Worm (Caenorhabditis elegans): Measurements from ENCODE around the gene F22F7.7.

DNA sequence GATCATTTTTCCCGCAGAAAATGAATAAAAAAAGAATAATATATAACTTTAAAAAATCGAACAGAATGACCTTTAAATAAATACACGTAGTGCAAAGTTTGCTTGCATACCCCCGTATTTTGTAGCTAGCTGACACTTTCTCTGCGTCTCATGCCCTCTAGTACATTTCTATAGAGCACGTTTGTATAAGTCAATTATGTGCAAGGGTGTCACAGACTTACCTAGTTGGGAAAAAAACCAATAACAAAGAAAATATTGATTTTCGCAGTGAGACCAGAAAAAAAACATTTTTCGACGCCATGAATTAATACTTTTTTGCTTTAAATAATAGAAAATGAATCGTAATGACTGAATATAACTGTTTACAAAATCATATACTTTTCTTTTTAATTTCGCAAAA is 30.5 kb downstream of the F22F7.7 start, which contains the start of gene ckb-4:
- TF ChIP-seq blmp-1 (tag; optimal IDR thresholded peaks at IDR 0.05) (peak; percentile 16), lsy-2 (tag; optimal IDR thresholded peaks at IDR 0.05) (no peak), ceh-82 (tag; optimal IDR thresholded peaks at IDR 0.05) (peak in 1 of 3 experiments; percentile 46), nhr-77 (tag; optimal IDR thresholded peaks at IDR 0.05) (peak; percentile 15), nhr-90 (tag; optimal IDR thresholded peaks at IDR 0.05; ENCODE audit: poor library complexity) (no peak), C16A3.4 (tag; optimal IDR thresholded peaks at IDR 0.05) (peak; percentile 30), aly-2 (tag; optimal IDR thresholded peaks at IDR 0.05) (no peak), tbx-2 (tag; optimal IDR thresholded peaks at IDR 0.05) (no peak), lir-3 (tag; optimal IDR thresholded peaks at IDR 0.05; ENCODE audit: poor library complexity) (no peak), dsc-1 (tag; optimal IDR thresholded peaks at IDR 0.05) (no peak), skn-1 (tag; optimal IDR thresholded peaks at IDR 0.05) (peak; percentile 11), egl-13 (tag; optimal IDR thresholded peaks at IDR 0.05) (no peak), fkh-10 (GFP tag; optimal IDR thresholded peaks at IDR 0.05) (no peak)

All from whole organism, L1 larva.